Worm (Caenorhabditis elegans): Measurements from ENCODE around the gene dhs-25.
A peak's percentile ranks its signal among the peaks of the same experiment; 100 is the strongest.

dhs-25 gene

DNA sequence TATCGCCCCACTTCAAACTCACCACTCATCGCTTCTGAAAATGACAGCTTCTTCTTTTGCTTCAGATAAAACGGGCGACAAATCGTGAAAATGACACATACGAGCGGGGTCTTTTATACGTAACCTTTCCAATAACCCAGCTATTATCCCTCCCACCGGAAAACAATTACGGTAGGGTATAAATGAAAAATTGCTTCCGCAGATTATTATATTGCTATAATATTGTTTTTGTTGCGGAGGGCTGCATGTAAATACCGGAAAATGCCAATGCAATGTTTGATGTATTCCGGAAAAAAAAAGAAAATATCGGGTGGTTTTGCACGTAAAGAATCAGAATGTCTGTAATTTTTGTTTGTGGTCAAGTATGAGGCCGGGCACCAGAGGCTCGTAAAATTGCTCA is 15.4 kb downstream of the dhs-25 start, which contains the start of gene F09E10.7:
TSS of gene F09E10.7 (minus strand) at position 101 of the 400 bp plus-strand sequence.
- TF ChIP-seq elt-1 (tag; optimal IDR thresholded peaks at IDR 0.05) (no peak), lsy-2 (tag; optimal IDR thresholded peaks at IDR 0.05) (no peak), gmeb-1 (tag; optimal IDR thresholded peaks at IDR 0.05) (no peak), nhr-11 (tag; optimal IDR thresholded peaks at IDR 0.05) (no peak), fos-1 (tag; optimal IDR thresholded peaks at IDR 0.05) (no peak), peb-1 (tag; optimal IDR thresholded peaks at IDR 0.05) (no peak), aly-2 (tag; optimal IDR thresholded peaks at IDR 0.05) (no peak), alr-1 (tag; optimal IDR thresholded peaks at IDR 0.05) (no peak), blmp-1 (tag; optimal IDR thresholded peaks at IDR 0.05; ENCODE audit: insufficient read depth) (no peak), skn-1 (tag; optimal IDR thresholded peaks at IDR 0.05) (no peak)

DNA sequence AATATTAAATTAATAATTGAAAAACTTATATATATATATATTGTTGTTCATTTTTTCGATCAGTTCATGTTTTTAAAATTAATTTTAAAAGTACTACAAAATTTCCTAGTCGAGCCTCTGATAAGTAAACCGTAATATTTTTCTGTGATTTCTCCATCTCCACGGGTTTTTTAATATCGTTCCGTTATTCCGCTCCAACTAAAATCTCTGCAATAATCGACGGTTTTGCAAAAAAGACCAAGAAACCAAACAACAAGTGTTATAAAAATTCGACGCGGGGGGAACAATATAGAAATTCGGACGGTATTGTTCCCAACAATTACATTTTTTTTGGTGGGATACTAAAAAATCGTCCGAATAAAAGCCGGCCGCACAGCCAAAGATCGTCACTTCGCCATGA is 16.2 kb downstream of the dhs-25 start, which contains the start of gene F09E10.1:
TSS of gene F09E10.1 (plus strand) at position 301 of the 400 bp plus-strand sequence.
- no peak for TF ChIP-seq sma-9 (GFP tag; optimal IDR thresholded peaks at IDR 0.05)
- TF ChIP-seq sma-9 (tag; optimal IDR thresholded peaks at IDR 0.05): no peak
- no peak for TF ChIP-seq ceh-16 (tag; optimal IDR thresholded peaks at IDR 0.05)
- TF ChIP-seq nhr-6 (tag; optimal IDR thresholded peaks at IDR 0.05): no peak
- no peak for TF ChIP-seq zag-1 (tag; optimal IDR thresholded peaks at IDR 0.05)
- no peak for TF ChIP-seq lin-11 (tag; optimal IDR thresholded peaks at IDR 0.05)
- TF ChIP-seq ztf-1 (GFP tag; conservative IDR thresholded peaks at IDR 0.05): no peak
- TF ChIP-seq dmd-4 (tag; optimal IDR thresholded peaks at IDR 0.05): no peak
- no peak for TF ChIP-seq nhr-77 (tag; optimal IDR thresholded peaks at IDR 0.05)
- TF ChIP-seq sma-3 (GFP tag; optimal IDR thresholded peaks at IDR 0.05): no peak
- TF ChIP-seq nhr-237 (tag; optimal IDR thresholded peaks at IDR 0.05): no peak
- TF ChIP-seq ama-1 (optimal IDR thresholded peaks at IDR 0.05): no peak
- TF ChIP-seq nhr-129 (tag; optimal IDR thresholded peaks at IDR 0.05): no peak
- TF ChIP-seq mab-5 (tag; optimal IDR thresholded peaks at IDR 0.05): no peak
- no peak for TF ChIP-seq aly-2 (tag; optimal IDR thresholded peaks at IDR 0.05)
- no peak for TF ChIP-seq ceh-82 (tag; optimal IDR thresholded peaks at IDR 0.05)
- TF ChIP-seq unc-62 (GFP tag; optimal IDR thresholded peaks at IDR 0.05): no peak
- no peak for TF ChIP-seq peb-1 (tag; optimal IDR thresholded peaks at IDR 0.05)

DNA sequence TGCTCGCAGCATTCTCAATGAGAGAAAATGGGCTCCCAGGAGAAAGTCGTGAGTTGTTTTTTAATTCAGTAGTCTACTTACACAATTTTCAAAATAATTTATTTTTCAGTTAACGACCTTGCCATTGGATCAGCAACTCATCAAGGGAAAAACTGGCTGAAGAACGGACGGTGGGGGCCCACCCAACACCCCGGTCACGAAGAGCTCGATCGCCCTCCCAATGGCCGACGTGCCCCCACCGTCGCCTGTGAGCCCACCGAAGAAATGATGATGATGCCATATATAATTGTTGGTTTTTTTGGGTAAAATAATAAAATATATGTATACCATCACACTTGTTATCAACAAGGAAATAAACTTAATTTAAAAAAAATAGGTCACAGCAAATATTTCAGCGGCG is 16.6 kb downstream of the dhs-25 start:
- TF ChIP-seq sma-9 (GFP tag; optimal IDR thresholded peaks at IDR 0.05): no peak
- no peak for TF ChIP-seq sma-9 (tag; optimal IDR thresholded peaks at IDR 0.05)
- no peak for TF ChIP-seq nhr-11 (tag; optimal IDR thresholded peaks at IDR 0.05)
- no peak for TF ChIP-seq unc-55 (GFP tag; optimal IDR thresholded peaks at IDR 0.05)
- TF ChIP-seq ama-1 (optimal IDR thresholded peaks at IDR 0.05): no peak
- no peak for TF ChIP-seq lsy-2 (tag; optimal IDR thresholded peaks at IDR 0.05)
- TF ChIP-seq zag-1 (tag; optimal IDR thresholded peaks at IDR 0.05): no peak
- no peak for TF ChIP-seq Y55F3AM.14 (GFP tag; optimal IDR thresholded peaks at IDR 0.05)
- TF ChIP-seq nhr-23 (tag; optimal IDR thresholded peaks at IDR 0.05): no peak
- no peak for TF ChIP-seq C34F6.9 (tag; optimal IDR thresholded peaks at IDR 0.05)
- no peak for TF ChIP-seq elt-1 (tag; optimal IDR thresholded peaks at IDR 0.05)
- TF ChIP-seq ztf-4 (tag; optimal IDR thresholded peaks at IDR 0.05): no peak
- no peak for TF ChIP-seq nhr-237 (tag; optimal IDR thresholded peaks at IDR 0.05)
- TF ChIP-seq elt-3 (tag; optimal IDR thresholded peaks at IDR 0.05): no peak
- no peak for TF ChIP-seq alr-1 (tag; optimal IDR thresholded peaks at IDR 0.05)
- no peak for TF ChIP-seq fos-1 (tag; optimal IDR thresholded peaks at IDR 0.05)
- no peak for TF ChIP-seq blmp-1 (tag; optimal IDR thresholded peaks at IDR 0.05; ENCODE audit: insufficient read depth)
- no peak for TF ChIP-seq ceh-16 (tag; optimal IDR thresholded peaks at IDR 0.05)
- TF ChIP-seq mdl-1 (tag; optimal IDR thresholded peaks at IDR 0.05): no peak
- no peak for TF ChIP-seq nhr-25 (tag; optimal IDR thresholded peaks at IDR 0.05)
- TF ChIP-seq unc-39 (tag; optimal IDR thresholded peaks at IDR 0.05): no peak

DNA sequence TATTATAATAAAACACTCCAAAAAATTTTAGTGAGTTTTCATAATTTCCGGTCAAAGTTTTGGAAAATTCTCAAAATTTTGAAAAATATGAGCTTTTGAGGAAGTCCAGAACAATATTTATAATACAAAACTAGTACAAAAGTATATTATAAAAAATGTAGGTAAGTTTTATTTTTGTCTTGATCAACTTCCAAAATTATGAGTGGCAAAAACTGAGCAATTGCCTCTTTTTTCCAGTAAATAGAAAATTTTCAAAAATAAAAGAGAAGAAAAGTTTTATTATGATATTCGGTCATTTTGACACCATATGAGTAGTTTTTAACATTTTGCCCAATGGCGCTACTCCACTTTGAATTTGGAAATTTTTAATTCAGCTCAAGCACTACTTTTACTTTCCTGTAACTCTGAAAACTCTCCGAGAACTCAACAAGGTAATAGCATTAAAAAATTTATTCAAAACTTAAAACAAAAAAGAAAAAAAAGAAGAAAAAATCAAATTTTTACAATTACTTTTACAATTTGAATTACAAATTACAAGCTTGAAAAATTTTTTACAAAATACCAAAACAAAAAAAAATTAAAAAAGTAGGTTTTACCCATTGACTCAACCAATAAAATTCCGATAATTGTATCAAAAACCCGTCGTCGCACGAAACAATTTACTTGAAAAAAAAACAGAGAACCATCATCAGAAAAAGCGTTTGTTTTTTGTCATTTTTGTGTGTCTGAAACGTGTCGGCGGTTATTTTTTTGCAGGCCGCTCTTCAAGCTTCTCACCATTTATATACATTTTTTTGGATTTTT is 17.6 kb downstream of the dhs-25 start:
- TF ChIP-seq mbf-1 (tag; optimal IDR thresholded peaks at IDR 0.05): no peak
- TF ChIP-seq nhr-10 (tag; optimal IDR thresholded peaks at IDR 0.05): no peak
- TF ChIP-seq nhr-237 (tag; optimal IDR thresholded peaks at IDR 0.05): no peak
- TF ChIP-seq unc-39 (tag; optimal IDR thresholded peaks at IDR 0.05): no peak
- TF ChIP-seq sma-9 (GFP tag; optimal IDR thresholded peaks at IDR 0.05): peak; percentile 0
- TF ChIP-seq sma-9 (tag; optimal IDR thresholded peaks at IDR 0.05): no peak
- TF ChIP-seq ZK546.5 (tag; optimal IDR thresholded peaks at IDR 0.05): no peak
- TF ChIP-seq ceh-16 (tag; optimal IDR thresholded peaks at IDR 0.05): no peak
- TF ChIP-seq C34F6.9 (tag; optimal IDR thresholded peaks at IDR 0.05): peak; percentile 58
- TF ChIP-seq snpc-4 (tag; optimal IDR thresholded peaks at IDR 0.05): no peak
- no peak for TF ChIP-seq elt-3 (tag; optimal IDR thresholded peaks at IDR 0.05)
- TF ChIP-seq dmd-4 (tag; optimal IDR thresholded peaks at IDR 0.05): no peak
- peak; percentile 73 for TF ChIP-seq sma-3 (GFP tag; optimal IDR thresholded peaks at IDR 0.05)
- peak; percentile 72 for TF ChIP-seq nhr-129 (tag; optimal IDR thresholded peaks at IDR 0.05)
- peak; percentile 94 for TF ChIP-seq ama-1 (optimal IDR thresholded peaks at IDR 0.05)
- TF ChIP-seq lsy-2 (tag; optimal IDR thresholded peaks at IDR 0.05): peak in 1 of 2 experiments; percentile 64
- TF ChIP-seq nhr-6 (tag; optimal IDR thresholded peaks at IDR 0.05): no peak
- peak; percentile 57 for TF ChIP-seq skn-1 (tag; optimal IDR thresholded peaks at IDR 0.05)
- TF ChIP-seq ztf-4 (tag; optimal IDR thresholded peaks at IDR 0.05): peak; percentile 92
- TF ChIP-seq ceh-82 (tag; optimal IDR thresholded peaks at IDR 0.05): no peak
- TF ChIP-seq Y55F3AM.14 (GFP tag; optimal IDR thresholded peaks at IDR 0.05): peak; percentile 50
- no peak for TF ChIP-seq unc-55 (GFP tag; optimal IDR thresholded peaks at IDR 0.05)
- peak; percentile 23 for TF ChIP-seq nhr-21 (tag; optimal IDR thresholded peaks at IDR 0.05)
- TF ChIP-seq unc-62 (GFP tag; optimal IDR thresholded peaks at IDR 0.05): no peak
- TF ChIP-seq lin-11 (tag; optimal IDR thresholded peaks at IDR 0.05): no peak
- TF ChIP-seq nhr-11 (tag; optimal IDR thresholded peaks at IDR 0.05): no peak
- TF ChIP-seq nhr-25 (tag; optimal IDR thresholded peaks at IDR 0.05): no peak
- TF ChIP-seq alr-1 (tag; optimal IDR thresholded peaks at IDR 0.05): no peak
- TF ChIP-seq aly-2 (tag; optimal IDR thresholded peaks at IDR 0.05): no peak
- TF ChIP-seq elt-1 (tag; optimal IDR thresholded peaks at IDR 0.05): no peak
- peak; percentile 41 for TF ChIP-seq lin-13 (GFP tag; optimal IDR thresholded peaks at IDR 0.05)
- TF ChIP-seq peb-1 (tag; optimal IDR thresholded peaks at IDR 0.05): no peak
